Fruit fly (Drosophila melanogaster): ENCODE data around the gene CG31300.

Gene CG31300

DNA sequence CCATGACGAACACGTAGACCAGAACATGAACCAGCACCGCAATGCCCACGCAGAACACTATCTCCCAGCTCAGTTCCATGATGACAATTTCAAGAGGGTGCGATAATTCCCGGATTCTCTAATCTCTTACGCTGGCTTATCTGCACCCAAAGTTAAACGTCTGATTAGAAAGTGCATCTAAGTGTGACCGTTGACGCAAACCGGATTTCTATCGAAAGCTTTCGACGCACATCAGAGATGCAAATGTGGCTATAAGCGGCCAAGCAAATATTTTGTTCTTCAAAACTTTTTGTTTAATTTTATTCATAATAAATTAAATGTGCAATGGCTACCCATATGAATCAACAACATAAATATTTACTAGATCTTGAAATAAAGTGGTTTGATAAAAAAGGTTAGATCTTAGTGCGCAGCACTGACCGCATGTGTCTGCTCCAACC, 21.1 kb upstream of the CG31300 start, which contains the start of the genes Kdsr and CG11858 (continued):
- TF ChIP-seq lmd (GFP tag; IDR thresholded peaks at IDR 0.05) (peak; percentile 64), ftz-f1 (GFP tag; optimal IDR thresholded peaks at IDR 0.05) (peak; percentile 25), CG11456 (GFP tag; IDR thresholded peaks at IDR 0.05) (0 out of 3 replicates have a peak, but pooled peaks have one; percentile 34), jigr1 (GFP tag; IDR thresholded peaks at IDR 0.05) (no peak), gem (tag; optimal IDR thresholded peaks at IDR 0.05) (no peak), ci (GFP tag; IDR thresholded peaks at IDR 0.05) (peak; percentile 47), Dip2 (GFP tag; IDR thresholded peaks at IDR 0.05) (no peak), CG3065 (GFP tag; optimal IDR thresholded peaks at IDR 0.05) (no peak), bbx (GFP tag; IDR thresholded peaks at IDR 0.05; ENCODE audit: partially characterized antibody) (no peak), CG33557 (GFP tag; optimal IDR thresholded peaks at IDR 0.05) (peak; percentile 26), HmgZ (tag; optimal IDR thresholded peaks at IDR 0.05) (peak; percentile 79), CG14710 (tag; optimal IDR thresholded peaks at IDR 0.05) (peak; percentile 68), CG30403 (GFP tag; optimal IDR thresholded peaks at IDR 0.05) (peak; percentile 82), CG4820 (GFP tag; optimal IDR thresholded peaks at IDR 0.05) (peak; percentile 23), CG17359 (tag; optimal IDR thresholded peaks at IDR 0.05) (no peak), prd (optimal IDR thresholded peaks at IDR 0.05) (no peak), prd (GFP tag; IDR thresholded peaks at IDR 0.05) (peak; percentile 85), Usf (GFP tag; optimal IDR thresholded peaks at IDR 0.05) (no peak), ap (GFP tag; IDR thresholded peaks at IDR 0.05) (no peak), zen (tag; optimal IDR thresholded peaks at IDR 0.05) (peak; percentile 51), az2 (GFP tag; optimal IDR thresholded peaks at IDR 0.05) (peak; percentile 52), lbe (GFP tag; optimal IDR thresholded peaks at IDR 0.05) (no peak), Mrtf (GFP tag; IDR thresholded peaks at IDR 0.05) (no peak), ranshi (GFP tag; IDR thresholded peaks at IDR 0.05) (peak; percentile 54; the same call in 1 of the 2 replicates), Ets65A (GFP tag) (peak; percentile 94), her (GFP tag; optimal IDR thresholded peaks at IDR 0.05) (peak; percentile 30), CG5245 (GFP tag; optimal IDR thresholded peaks at IDR 0.05) (peak; percentile 24), CG17912 (GFP tag; optimal IDR thresholded peaks at IDR 0.05) (no peak), CG31388 (GFP tag; optimal IDR thresholded peaks at IDR 0.05) (no peak), CG13296 (GFP tag; optimal IDR thresholded peaks at IDR 0.05) (peak; percentile 56), ken (GFP tag; IDR thresholded peaks at IDR 0.05) (peak; percentile 70; the same call in 2 of the 3 replicates), CG1832 (GFP tag; optimal IDR thresholded peaks at IDR 0.05) (no peak), kah (GFP tag; optimal IDR thresholded peaks at IDR 0.05) (peak; percentile 1), Dp (GFP tag; optimal IDR thresholded peaks at IDR 0.05) (peak; percentile 11), CG10979 (tag; optimal IDR thresholded peaks at IDR 0.05) (peak; percentile 53), CG2889 (GFP tag; IDR thresholded peaks at IDR 0.05) (peak; percentile 72), CG10543 (GFP tag; optimal IDR thresholded peaks at IDR 0.05) (peak; percentile 59), CG6683 (GFP tag; optimal IDR thresholded peaks at IDR 0.05) (peak; percentile 32), Max (GFP tag; optimal IDR thresholded peaks at IDR 0.05) (peak; percentile 72), dmrt99B (tag; optimal IDR thresholded peaks at IDR 0.05) (no peak), CG14860 (GFP tag; IDR thresholded peaks at IDR 0.05; ENCODE audit: partially characterized antibody) (no peak), CG11093 (GFP tag; IDR thresholded peaks at IDR 0.05) (peak; percentile 53; the same call in 1 of the 3 replicates), luna (GFP tag; optimal IDR thresholded peaks at IDR 0.05) (peak; percentile 40), Hmr (GFP tag; optimal IDR thresholded peaks at IDR 0.05) (peak; percentile 67), CG12942 (GFP tag; optimal IDR thresholded peaks at IDR 0.05) (peak; percentile 49), CG18619 (GFP tag; optimal IDR thresholded peaks at IDR 0.05) (peak; percentile 25), CG42726 (GFP tag; IDR thresholded peaks at IDR 0.05; ENCODE audit: partially characterized antibody) (no peak), CG6689 (GFP tag; IDR thresholded peaks at IDR 0.05) (peak; percentile 63), CG18262 (tag; optimal IDR thresholded peaks at IDR 0.05) (peak; percentile 62), crc (GFP tag; optimal IDR thresholded peaks at IDR 0.05) (no peak), Meics (GFP tag; optimal IDR thresholded peaks at IDR 0.05) (peak; percentile 61)
